Worm (Caenorhabditis elegans) whole organism, late embryonic: ENCODE data around the gene nsy-1.

ENCODE experiments used
- C08G9.2 ChIP-seq: sonication (generic microtip); optimal IDR thresholded peaks from 2 replicates; lab custom pipeline; 2016; ENCODE audit warnings: mild to moderate bottlenecking, missing genetic modification characterization, moderate library complexity, missing compliant biosample characterization
- ama-1 ChIP-seq: fragments of 150-350 bp; optimal IDR thresholded peaks from 2 replicates; lab custom pipeline; 2014
- ceh-9 ChIP-seq: sonication (generic microtip); optimal IDR thresholded peaks from 2 replicates; lab custom pipeline; 2016; ENCODE audit warnings: mild to moderate bottlenecking, missing genetic modification characterization, inconsistent platforms, missing compliant biosample characterization
- hlh-8 ChIP-seq: sonication (generic microtip); optimal IDR thresholded peaks from 2 replicates; lab custom pipeline; 2016; ENCODE audit warnings: missing genotype, missing genetic modification characterization, missing compliant biosample characterization
- pha-4 ChIP-seq: fragments of 150-350 bp; optimal IDR thresholded peaks from 2 replicates; lab custom pipeline; 2018; ENCODE audit warnings: missing biosample characterization, missing genetic modification reagents, missing genetic modification characterization
- pqm-1 ChIP-seq: sonication (generic microtip); optimal IDR thresholded peaks from 2 replicates; lab custom pipeline; 2016; ENCODE audit warnings: missing genetic modification characterization, missing compliant biosample characterization
- pros-1 ChIP-seq: fragments of 150-350 bp; optimal IDR thresholded peaks from 2 replicates; lab custom pipeline; 2014; ENCODE audit warnings: missing biosample characterization, missing genetic modification reagents, missing genetic modification characterization
- ref-2 ChIP-seq: sonication (generic microtip); optimal IDR thresholded peaks from 2 replicates; lab custom pipeline; 2016; ENCODE audit warnings: missing genetic modification characterization, missing compliant biosample characterization
- tbx-7 ChIP-seq: sonication (generic microtip); optimal IDR thresholded peaks from 2 replicates; lab custom pipeline; 2016; ENCODE audit warnings: missing genotype, missing genetic modification characterization, missing compliant biosample characterization
- unc-42 ChIP-seq: sonication (generic microtip); optimal IDR thresholded peaks from 2 replicates; lab custom pipeline; 2016; ENCODE audit warnings: missing genotype, missing genetic modification characterization, missing compliant biosample characterization

DNA sequence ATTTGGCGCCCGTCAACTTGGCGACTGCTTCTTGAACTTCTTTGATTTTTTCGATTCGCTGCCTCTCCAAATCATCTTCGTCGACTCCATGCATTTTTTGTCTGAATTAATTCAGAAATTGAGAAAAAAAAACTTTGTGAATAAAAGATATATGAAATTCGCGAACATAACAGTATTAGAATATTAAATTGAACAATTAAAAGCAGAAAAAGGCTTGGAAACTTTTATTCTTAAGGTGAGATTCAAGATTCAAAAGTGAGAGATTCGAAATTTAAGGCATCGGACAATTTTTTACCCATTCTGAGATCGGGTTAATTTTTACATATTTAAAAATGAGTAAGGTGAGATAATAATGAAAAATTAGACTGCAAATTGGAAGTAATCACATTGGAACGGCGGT lies 11.4 kb downstream of the nsy-1 start, which contains the start of gene F33G12.3:
- no peak for TF ChIP-seq C08G9.2 (tag; lab: Kevin White, UChicago)
- TF ChIP-seq pqm-1 (tag; lab: Kevin White, UChicago) = no peak
- TF ChIP-seq ceh-9 (tag; lab: Kevin White, UChicago) = no peak
- TF ChIP-seq tbx-7 (tag; lab: Kevin White, UChicago) = no peak
- no peak for TF ChIP-seq ama-1 (lab: Kevin White, UChicago)
- no peak for TF ChIP-seq unc-42 (tag; lab: Kevin White, UChicago)
- no peak for TF ChIP-seq pros-1
- TF ChIP-seq hlh-8 (tag; lab: Kevin White, UChicago) = no peak
- no peak for TF ChIP-seq pha-4 (tag; lab: Kevin White, UChicago)
- no peak for TF ChIP-seq ref-2 (tag; lab: Kevin White, UChicago)
